Worm (Caenorhabditis elegans): ENCODE data around the gene K01A6.7.

DNA sequence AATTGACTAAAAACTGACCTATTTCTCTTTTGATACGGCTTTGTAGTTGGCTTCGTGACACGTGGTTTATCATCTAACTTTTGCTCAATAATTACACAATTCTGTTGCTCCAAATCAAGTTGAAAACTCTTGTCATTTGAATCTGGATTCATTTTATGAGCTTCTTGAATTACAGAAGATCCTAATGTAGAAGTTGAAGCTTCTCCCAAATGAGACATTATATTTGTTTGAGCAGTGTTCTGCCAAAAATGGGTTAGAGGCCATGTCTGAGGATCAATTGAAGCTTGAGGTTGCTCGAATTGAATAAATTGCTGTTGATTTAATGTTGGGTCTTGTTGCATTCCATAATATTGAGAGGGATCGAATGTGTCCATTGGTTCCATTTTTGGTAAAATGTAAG is 40.9 kb downstream of the K01A6.7 start:
- no peak for TF ChIP-seq pha-4 (tag; optimal IDR thresholded peaks at IDR 0.05)
- TF ChIP-seq mls-2 (tag; optimal IDR thresholded peaks at IDR 0.05): no peak
- no peak for TF ChIP-seq lsy-2 (tag; optimal IDR thresholded peaks at IDR 0.05)
- TF ChIP-seq unc-39 (tag; optimal IDR thresholded peaks at IDR 0.05): no peak
- TF ChIP-seq blmp-1 (tag; optimal IDR thresholded peaks at IDR 0.05): peak; percentile 18
- no peak for TF ChIP-seq ces-1 (GFP tag; optimal IDR thresholded peaks at IDR 0.05)
- TF ChIP-seq elt-3 (tag; optimal IDR thresholded peaks at IDR 0.05): no peak
- no peak for TF ChIP-seq sptf-1 (tag; optimal IDR thresholded peaks at IDR 0.05)
- no peak for TF ChIP-seq nhr-28 (tag; optimal IDR thresholded peaks at IDR 0.05)
- no peak for TF ChIP-seq nhr-237 (tag; optimal IDR thresholded peaks at IDR 0.05)
- TF ChIP-seq hlh-1 (tag; optimal IDR thresholded peaks at IDR 0.05): no peak
- TF ChIP-seq snpc-4 (tag; optimal IDR thresholded peaks at IDR 0.05): no peak
- no peak for TF ChIP-seq ztf-11 (tag; optimal IDR thresholded peaks at IDR 0.05)

Measured in whole organism, mixed stage, embryonic.